Worm (Caenorhabditis elegans) whole organism, L3 larva: ENCODE data around the gene srd-15.

ENCODE experiments used
- R02D3.7 ChIP-seq: fragments of 150-350 bp; optimal IDR thresholded peaks from 2 replicates; lab custom pipeline; 2014; ENCODE audit warnings: missing biosample characterization, missing genetic modification characterization
- ZK546.5 ChIP-seq: sonication (generic microtip); optimal IDR thresholded peaks from 2 replicates; lab custom pipeline; 2017; ENCODE audit warnings: missing biosample characterization, missing genetic modification characterization
- aly-2 ChIP-seq: fragments of 150-350 bp; optimal IDR thresholded peaks from 2 replicates; lab custom pipeline; 2014; ENCODE audit warnings: missing biosample characterization, missing genetic modification characterization
- ceh-28 ChIP-seq: fragments of 150-350 bp; optimal IDR thresholded peaks from 2 replicates; lab custom pipeline; 2014; ENCODE audit warnings: missing biosample characterization, missing genetic modification reagents, missing genetic modification characterization
- ceh-82 ChIP-seq: fragments of 150-350 bp; optimal IDR thresholded peaks from 2 replicates; lab custom pipeline; 2014; ENCODE audit warnings: missing biosample characterization, missing genetic modification characterization
- daf-12 ChIP-seq: fragments of 150-350 bp; optimal IDR thresholded peaks from 2 replicates; lab custom pipeline; 2014; ENCODE audit warnings: missing biosample characterization, missing genetic modification reagents, missing genetic modification characterization
- egl-27 ChIP-seq: sonication (generic microtip); optimal IDR thresholded peaks from 4 replicates; lab custom pipeline; 2017; ENCODE audit warnings: missing biosample characterization, missing genetic modification reagents, missing genetic modification characterization
- egl-5 ChIP-seq: fragments of 150-350 bp; optimal IDR thresholded peaks from 2 replicates; lab custom pipeline; 2017; ENCODE audit warnings: missing biosample characterization, missing genetic modification reagents, missing genetic modification characterization, inconsistent platforms
- elt-1 ChIP-seq: fragments of 150-350 bp; optimal IDR thresholded peaks from 2 replicates; lab custom pipeline; 2014; ENCODE audit warnings: missing biosample characterization, missing genetic modification characterization
- elt-2 ChIP-seq: sonication (generic microtip); optimal IDR thresholded peaks from 2 replicates; lab custom pipeline; 2016; ENCODE audit warnings: missing genetic modification reagents, mild to moderate bottlenecking, missing genetic modification characterization, missing compliant biosample characterization
- elt-3 ChIP-seq, 3 experiments: fragments of 150-350 bp in 1 of 3; sonication (generic microtip) in 2 of 3; optimal IDR thresholded peaks; 2 replicates in 2 of 3; 4 replicates in 1 of 3; lab custom pipeline; 2014 to 2017; ENCODE audit warnings: missing biosample characterization in 3 of 3, missing genetic modification characterization in 3 of 3
- fkh-10 ChIP-seq: sonication (generic microtip); optimal IDR thresholded peaks from 2 replicates; lab custom pipeline; 2017; ENCODE audit warnings: missing biosample characterization, missing genetic modification reagents, missing genetic modification characterization
- fkh-2 ChIP-seq: fragments of 150-350 bp; optimal IDR thresholded peaks from 2 replicates; lab custom pipeline; 2014; ENCODE audit warnings: missing biosample characterization, missing genetic modification reagents, missing genetic modification characterization
- jun-1 ChIP-seq: fragments of 150-350 bp; optimal IDR thresholded peaks from 2 replicates; lab custom pipeline; 2014; ENCODE audit warnings: missing biosample characterization, missing genetic modification reagents, missing genetic modification characterization
- lin-39 ChIP-seq: fragments of 150-350 bp; optimal IDR thresholded peaks from 2 replicates; lab custom pipeline; 2018; ENCODE audit warnings: missing biosample characterization, missing genetic modification reagents, missing genetic modification characterization
- lsy-12 ChIP-seq: sonication (generic microtip); optimal IDR thresholded peaks from 2 replicates; lab custom pipeline; 2016; ENCODE audit warnings: mild to moderate bottlenecking, missing genetic modification characterization, missing compliant biosample characterization
- mdl-1 ChIP-seq: fragments of 150-350 bp; optimal IDR thresholded peaks from 2 replicates; lab custom pipeline; 2014; ENCODE audit warnings: missing biosample characterization, missing genetic modification characterization
- mml-1 ChIP-seq: fragments of 150-350 bp; sonication (generic microtip); optimal IDR thresholded peaks from 3 replicates; lab custom pipeline; 2014; ENCODE audit warnings: missing biosample characterization, missing genetic modification characterization
- nhr-12 ChIP-seq: fragments of 150-350 bp; optimal IDR thresholded peaks from 2 replicates; lab custom pipeline; 2014; ENCODE audit warnings: missing biosample characterization, missing genetic modification characterization
- nhr-23 ChIP-seq: fragments of 150-350 bp; optimal IDR thresholded peaks from 2 replicates; lab custom pipeline; 2014; ENCODE audit warnings: missing biosample characterization, missing genetic modification reagents, missing genetic modification characterization
- nhr-237 ChIP-seq: fragments of 150-350 bp; optimal IDR thresholded peaks from 2 replicates; lab custom pipeline; 2014; ENCODE audit warnings: missing biosample characterization, missing genetic modification characterization
- nhr-25 ChIP-seq: sonication (generic microtip); optimal IDR thresholded peaks from 2 replicates; lab custom pipeline; 2017; ENCODE audit warnings: missing biosample characterization, missing genetic modification characterization
- nhr-28 ChIP-seq: fragments of 150-350 bp; optimal IDR thresholded peaks from 2 replicates; lab custom pipeline; 2014; ENCODE audit warnings: missing biosample characterization, missing genetic modification characterization
- nhr-43 ChIP-seq: sonication (generic microtip); optimal IDR thresholded peaks from 2 replicates; lab custom pipeline; 2016; ENCODE audit warnings: mild to moderate bottlenecking, missing genetic modification characterization, missing compliant biosample characterization; ENCODE audit not compliant: poor library complexity, severe bottlenecking
- nhr-67 ChIP-seq: fragments of 150-350 bp; optimal IDR thresholded peaks from 2 replicates; lab custom pipeline; 2014; ENCODE audit warnings: missing biosample characterization, missing genetic modification characterization
- pqm-1 ChIP-seq: fragments of 150-350 bp; optimal IDR thresholded peaks from 2 replicates; lab custom pipeline; 2017; ENCODE audit warnings: missing biosample characterization, missing genetic modification characterization, inconsistent platforms
- sea-2 ChIP-seq: fragments of 150-350 bp; sonication (generic microtip); optimal IDR thresholded peaks from 4 replicates; lab custom pipeline; 2014; ENCODE audit warnings: missing biosample characterization, missing genetic modification reagents, missing genetic modification characterization
- skn-1 ChIP-seq: fragments of 150-350 bp; optimal IDR thresholded peaks from 2 replicates; lab custom pipeline; 2014; ENCODE audit warnings: missing biosample characterization, missing genetic modification characterization
- snpc-4 ChIP-seq: fragments of 150-350 bp; optimal IDR thresholded peaks from 2 replicates; lab custom pipeline; 2014; ENCODE audit warnings: missing biosample characterization, missing genetic modification characterization
- tbx-2 ChIP-seq: sonication (generic microtip); optimal IDR thresholded peaks from 2 replicates; lab custom pipeline; 2016; ENCODE audit warnings: mild to moderate bottlenecking, missing genetic modification characterization, missing compliant biosample characterization
- unc-39 ChIP-seq: sonication (generic microtip); optimal IDR thresholded peaks from 4 replicates; lab custom pipeline; 2017; ENCODE audit warnings: missing biosample characterization, missing genetic modification characterization
- zag-1 ChIP-seq: fragments of 150-350 bp; optimal IDR thresholded peaks from 2 replicates; lab custom pipeline; 2014; ENCODE audit warnings: missing biosample characterization, missing genetic modification characterization
- ztf-11 ChIP-seq: fragments of 150-350 bp; optimal IDR thresholded peaks from 2 replicates; lab custom pipeline; 2014; ENCODE audit warnings: missing biosample characterization, missing genetic modification characterization
- ztf-4 ChIP-seq: fragments of 150-350 bp; optimal IDR thresholded peaks from 2 replicates; lab custom pipeline; 2014; ENCODE audit warnings: missing biosample characterization, missing genetic modification characterization

Gene srd-15

ce11 chrV:5880064-5880463 lies 26.1 kb downstream of the srd-15 start, which contains the start of gene C02G6.3:
Gene C02G6.3 (plus strand): TSS chrV:5880364.
- TF ChIP-seq nhr-43 (no peak), jun-1 (tag; lab: Kevin White, UChicago) (no peak), zag-1 (tag; lab: Kevin White, UChicago) (no peak), mdl-1 (tag; lab: Kevin White, UChicago) (no peak), pqm-1 (tag; lab: Kevin White, UChicago) (no peak), nhr-237 (tag; lab: Kevin White, UChicago) (no peak), elt-1 (tag; lab: Kevin White, UChicago) (no peak), ztf-4 (tag; lab: Kevin White, UChicago) (no peak), daf-12 (no peak), lin-39 (no peak), ZK546.5 (tag; lab: Kevin White, UChicago) (no peak), nhr-23 (tag; lab: Kevin White, UChicago) (no peak), sea-2 (GFP tag; lab: Kevin White, UChicago) (no peak), unc-39 (tag; lab: Kevin White, UChicago) (no peak), snpc-4 (tag; lab: Kevin White, UChicago) (no peak), lsy-12 (no peak), skn-1 (tag; lab: Kevin White, UChicago) (no peak), nhr-25 (no peak)

DNA sequence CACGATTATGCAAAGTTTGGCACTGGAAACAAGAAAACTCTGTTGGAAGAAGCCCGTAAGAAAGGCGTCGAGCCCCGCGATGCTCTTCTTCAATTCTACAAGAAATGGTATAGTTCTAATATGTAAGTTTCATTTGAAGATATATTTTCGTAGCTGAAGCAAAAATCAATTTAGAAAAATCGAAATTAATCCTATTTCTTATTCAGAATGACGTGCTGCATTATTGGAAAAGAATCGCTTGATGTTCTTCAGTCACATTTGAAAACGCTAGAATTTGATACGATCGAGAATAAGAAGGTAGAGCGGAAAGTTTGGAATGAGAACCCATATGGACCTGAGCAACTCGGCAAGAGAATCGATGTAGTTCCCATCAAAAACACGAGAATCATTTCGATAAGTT lies 29.2 kb downstream of the srd-15 start:
- TF ChIP-seq ceh-82 (tag; lab: Kevin White, UChicago) (no peak), fkh-10 (no peak), elt-1 (tag; lab: Kevin White, UChicago) (no peak), snpc-4 (tag; lab: Kevin White, UChicago) (no peak), egl-5 (tag; lab: Kevin White, UChicago) (no peak), jun-1 (tag; lab: Kevin White, UChicago) (no peak), nhr-28 (tag; lab: Kevin White, UChicago) (no peak), nhr-67 (tag; lab: Kevin White, UChicago) (no peak), fkh-2 (tag; lab: Kevin White, UChicago) (no peak), skn-1 (tag; lab: Kevin White, UChicago) (no peak), lin-39 (no peak), tbx-2 (no peak), nhr-12 (tag; lab: Kevin White, UChicago) (no peak), ceh-28 (tag; lab: Kevin White, UChicago) (no peak), sea-2 (GFP tag; lab: Kevin White, UChicago) (no peak), ztf-11 (tag; lab: Kevin White, UChicago) (no peak)

ce11 chrV:5871759-5872158 lies 34.4 kb downstream of the srd-15 start, which contains the start of gene C02G6.2:
Gene C02G6.2 (plus strand): TSS chrV:5872059.
- TF ChIP-seq nhr-23 (tag; lab: Kevin White, UChicago) (no peak), ztf-4 (tag; lab: Kevin White, UChicago) (no peak), nhr-43 (no peak), mml-1 (tag; lab: Kevin White, UChicago) (no peak), nhr-28 (tag; lab: Kevin White, UChicago) (no peak), lin-39 (no peak), tbx-2 (no peak), elt-2 (tag; lab: Kevin White, UChicago) (no peak), snpc-4 (tag; lab: Kevin White, UChicago) (no peak), elt-3 (tag; optimal IDR thresholded peaks at IDR 0.05; lab: Kevin White, UChicago) (no peak)

ce11 chrV:5869227-5869626 lies 36.9 kb downstream of the srd-15 start, which contains the start of gene F26F12.4:
Gene F26F12.4 (minus strand): TSS chrV:5869327.
- TF ChIP-seq elt-1 (tag; lab: Kevin White, UChicago) = no peak
- TF ChIP-seq ztf-4 (tag; lab: Kevin White, UChicago) = no peak
- no peak for TF ChIP-seq tbx-2
- no peak for TF ChIP-seq zag-1 (tag; lab: Kevin White, UChicago)
- TF ChIP-seq unc-39 (tag; lab: Kevin White, UChicago) = no peak
- TF ChIP-seq elt-3 (tag; optimal IDR thresholded peaks at IDR 0.05; lab: Kevin White, UChicago) = no peak
- TF ChIP-seq R02D3.7 (tag; lab: Kevin White, UChicago) = no peak
- no peak for TF ChIP-seq aly-2 (tag; lab: Kevin White, UChicago)
- no peak for TF ChIP-seq ceh-82 (tag; lab: Kevin White, UChicago)
- no peak for TF ChIP-seq mdl-1 (tag; lab: Kevin White, UChicago)
- TF ChIP-seq pqm-1 (tag; lab: Kevin White, UChicago) = no peak
- no peak for TF ChIP-seq egl-27 (tag; lab: Kevin White, UChicago)
